Worm (Caenorhabditis elegans): ENCODE results near the gene C05C10.3.

- no peak for TF ChIP-seq eyg-1 (tag; optimal IDR thresholded peaks at IDR 0.05)
- TF ChIP-seq pros-1 (tag; optimal IDR thresholded peaks at IDR 0.05), result no peak
- no peak for TF ChIP-seq pha-4 (tag; optimal IDR thresholded peaks at IDR 0.05)
- no peak for TF ChIP-seq fkh-10 (GFP tag; optimal IDR thresholded peaks at IDR 0.05)
- TF ChIP-seq hlh-8 (tag; optimal IDR thresholded peaks at IDR 0.05), result no peak
- TF ChIP-seq F13H6.1 (tag; optimal IDR thresholded peaks at IDR 0.05), result no peak
- peak; percentile 7 for TF ChIP-seq nfya-1 (tag; optimal IDR thresholded peaks at IDR 0.05)
- TF ChIP-seq hlh-30 (tag; optimal IDR thresholded peaks at IDR 0.05; ENCODE audit: insufficient read depth), result no peak
- TF ChIP-seq K09A11.1 (tag; optimal IDR thresholded peaks at IDR 0.05; ENCODE audit: insufficient read depth), result no peak
- no peak for TF ChIP-seq hlh-6 (tag; optimal IDR thresholded peaks at IDR 0.05)
- TF ChIP-seq ama-1 (optimal IDR thresholded peaks at IDR 0.05), result no peak
- TF ChIP-seq mec-3 (tag; optimal IDR thresholded peaks at IDR 0.05; ENCODE audit: borderline replicate concordance), result no peak
- TF ChIP-seq pax-1 (tag; optimal IDR thresholded peaks at IDR 0.05), result no peak
- no peak for TF ChIP-seq tbx-2 (tag; optimal IDR thresholded peaks at IDR 0.05)
Observed at ce11 chrII:9921622-9922269, 14.9 kb downstream of the C05C10.3 start, which contains the start of gene C05C10.2.
